Worm (Caenorhabditis elegans) whole organism, dauer: ENCODE measurements around the gene ckb-3.

Source experiments
- unc-62 ChIP-seq: sonication (generic microtip); optimal IDR thresholded peaks from 2 replicates; lab custom pipeline; 2017; ENCODE audit warnings: missing biosample characterization, missing genetic modification reagents, missing genetic modification characterization

ckb-3 gene

DNA sequence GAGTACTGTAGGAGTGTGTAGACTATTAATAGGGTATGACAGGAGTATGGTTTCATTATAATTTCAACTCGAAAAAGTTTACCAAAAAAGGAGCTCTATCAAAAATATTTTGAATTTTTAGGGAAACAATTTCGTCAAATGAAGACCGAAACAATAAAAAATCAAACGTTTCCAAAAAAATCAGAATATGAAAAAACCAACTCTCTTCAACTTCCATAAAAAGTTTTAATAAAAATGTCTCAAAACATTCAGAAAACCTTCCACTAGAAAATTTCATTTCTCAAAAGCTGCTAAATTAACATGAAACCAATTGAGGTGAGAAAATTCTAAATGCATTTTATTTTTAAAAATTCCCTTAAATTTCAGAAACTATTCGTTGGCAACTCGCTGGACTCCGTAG lies at the start of gene ckb-3:
ckb-3 (plus strand) TSS at position 301 of the 400 bp plus-strand sequence.
- no peak for TF ChIP-seq unc-62 (GFP tag; lab: Kevin White, UChicago)

DNA sequence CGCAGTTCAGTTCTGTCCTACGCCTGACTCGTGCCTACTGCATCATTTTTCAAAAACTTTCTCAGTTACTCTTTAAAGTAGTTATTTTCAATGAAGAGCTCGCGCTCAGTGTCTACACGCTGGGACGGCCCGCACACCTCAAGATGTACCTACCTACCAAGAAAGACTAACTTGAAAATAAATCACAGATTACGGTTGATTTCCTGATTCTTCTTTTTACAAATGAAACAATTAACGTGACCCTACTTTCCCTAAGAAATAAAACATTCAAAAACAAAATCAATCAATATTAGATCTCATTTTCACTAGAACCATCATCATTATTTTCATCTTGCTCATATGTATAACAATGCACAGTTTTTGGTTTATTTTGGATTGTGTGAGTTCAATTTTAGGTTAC lies 49.3 kb upstream of the ckb-3 start, which contains the start of gene H38K22.7:
H38K22.7 (plus strand) TSS at position 301 of the 400 bp plus-strand sequence.
- no peak for TF ChIP-seq unc-62 (GFP tag; lab: Kevin White, UChicago)

DNA sequence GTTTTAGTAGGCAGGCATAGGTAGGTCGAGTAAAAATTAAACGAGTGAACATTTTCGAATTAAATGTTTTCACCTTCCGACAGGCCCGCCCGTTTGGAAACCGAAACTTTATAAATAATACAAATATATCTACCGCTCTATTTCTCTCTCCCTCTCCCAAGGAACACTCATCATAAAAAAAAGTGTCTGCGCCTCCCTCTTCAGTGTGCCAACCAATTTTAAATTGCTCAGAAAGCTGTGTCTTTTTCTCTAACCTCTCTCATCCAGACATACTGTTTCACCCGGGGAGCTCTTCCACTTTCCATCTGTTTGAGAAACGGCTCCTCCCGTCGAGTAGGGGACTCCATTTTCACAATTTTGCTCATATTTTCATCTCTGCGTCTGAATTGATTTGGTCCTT lies 47.6 kb upstream of the ckb-3 start:
- no peak for TF ChIP-seq unc-62 (GFP tag; lab: Kevin White, UChicago)

DNA sequence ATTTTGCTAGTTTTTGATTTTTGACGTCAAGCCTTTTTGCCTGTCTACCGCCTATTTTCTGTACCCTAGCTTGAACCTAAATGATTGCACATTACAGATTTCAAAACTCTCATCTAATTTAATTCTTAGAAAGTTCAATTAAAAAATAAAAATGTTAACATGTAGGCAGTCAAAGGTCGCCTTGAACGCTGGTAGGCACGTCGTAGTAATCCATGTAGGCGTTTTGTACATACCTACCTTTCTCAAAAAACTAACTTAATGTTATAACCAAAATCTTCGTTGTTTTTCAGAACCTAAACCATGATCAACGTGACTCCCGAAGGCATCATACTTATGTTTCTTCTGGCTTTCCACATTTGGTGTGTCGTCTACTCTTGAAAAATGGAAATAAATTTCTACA lies 46.8 kb upstream of the ckb-3 start, which contains the start of gene H38K22.9:
H38K22.9 (plus strand) TSS at position 301 of the 400 bp plus-strand sequence.
- no peak for TF ChIP-seq unc-62 (GFP tag; lab: Kevin White, UChicago)

DNA sequence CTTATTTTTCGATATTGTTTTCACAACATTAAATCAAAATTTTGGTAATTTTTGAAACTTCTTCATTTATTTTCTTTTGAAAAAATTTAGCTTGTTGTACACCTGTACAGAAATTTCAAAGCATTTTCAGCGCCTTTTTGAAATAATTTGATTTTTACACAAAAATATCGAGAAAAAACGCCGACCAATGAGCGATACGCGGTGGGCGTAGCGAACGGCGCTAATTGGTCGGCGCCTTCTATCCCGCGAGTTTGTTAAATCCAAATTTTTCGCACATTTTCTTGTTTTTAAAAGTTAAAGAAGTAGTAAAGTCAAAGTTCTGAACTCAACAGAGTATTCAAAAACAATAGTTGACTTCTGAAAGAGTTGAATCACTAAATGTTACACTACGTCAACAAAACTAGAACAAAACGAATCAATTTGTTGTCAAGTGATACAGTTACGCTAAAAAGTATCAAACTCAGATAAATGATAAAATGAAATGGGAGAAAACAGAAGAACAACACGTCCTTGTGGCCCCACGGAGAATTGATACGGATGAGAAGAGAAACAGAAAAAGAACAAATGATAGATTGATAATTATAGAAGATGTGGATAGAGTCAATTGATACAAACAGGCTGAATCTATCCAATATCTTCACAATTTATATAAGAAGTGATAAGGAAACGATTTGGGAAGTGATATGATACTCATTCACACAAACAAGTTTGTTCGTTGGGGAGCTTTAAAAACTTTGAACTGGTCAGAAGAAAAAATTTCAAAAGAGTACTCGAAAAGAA lies 42.3 kb upstream of the ckb-3 start:
- no peak for TF ChIP-seq unc-62 (GFP tag; lab: Kevin White, UChicago)

DNA sequence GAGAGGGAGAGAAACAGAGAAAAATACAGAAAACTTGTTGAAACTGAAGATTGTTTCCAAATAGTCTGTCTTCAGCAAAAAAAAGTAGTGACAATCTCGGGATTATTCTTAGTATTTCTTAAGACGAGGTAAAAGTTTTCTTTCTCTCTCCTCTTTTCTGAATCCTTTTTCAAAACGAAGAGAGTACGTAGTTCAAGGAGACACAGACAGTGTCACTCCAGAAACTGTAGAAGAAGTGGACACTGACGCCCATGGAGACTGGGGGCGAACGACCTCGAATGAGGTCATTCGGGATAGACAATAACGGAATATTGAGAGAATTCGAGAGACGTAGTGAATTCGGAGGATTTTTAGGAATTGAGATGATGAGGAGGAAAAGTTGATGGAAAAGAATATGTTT lies 39.7 kb upstream of the ckb-3 start, which contains the start of gene gly-6:
gly-6 (minus strand) TSS at position 245 of the 400 bp plus-strand sequence.
- TF ChIP-seq unc-62 (GFP tag; lab: Kevin White, UChicago): no peak

DNA sequence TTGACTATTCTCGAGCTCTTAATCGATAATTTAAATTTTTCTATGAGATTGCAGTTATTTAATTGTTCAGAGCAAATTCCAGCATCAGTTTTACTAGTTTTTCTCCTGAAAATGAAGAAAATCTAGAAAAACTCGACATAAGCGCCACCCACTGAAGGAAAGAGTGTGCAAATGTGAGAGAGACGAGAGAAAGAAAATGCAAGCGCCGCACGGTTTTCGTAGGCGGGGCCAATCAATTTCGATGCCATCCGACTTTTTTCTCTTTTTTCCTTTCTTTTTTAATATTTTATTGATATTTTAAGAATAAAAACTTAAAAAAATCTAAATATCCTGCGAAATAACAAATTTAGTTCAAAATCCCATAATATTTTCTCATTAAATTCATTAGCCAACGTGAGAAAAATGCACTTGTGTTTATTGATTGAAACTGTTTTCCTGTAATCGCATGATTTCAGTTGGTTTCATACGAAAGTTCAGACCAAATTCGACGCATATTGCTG lies 38.1 kb upstream of the ckb-3 start, which contains the start of gene cdk-12:
cdk-12 (plus strand) TSS at position 450 of the 500 bp plus-strand sequence.
- no peak for TF ChIP-seq unc-62 (GFP tag; lab: Kevin White, UChicago)

DNA sequence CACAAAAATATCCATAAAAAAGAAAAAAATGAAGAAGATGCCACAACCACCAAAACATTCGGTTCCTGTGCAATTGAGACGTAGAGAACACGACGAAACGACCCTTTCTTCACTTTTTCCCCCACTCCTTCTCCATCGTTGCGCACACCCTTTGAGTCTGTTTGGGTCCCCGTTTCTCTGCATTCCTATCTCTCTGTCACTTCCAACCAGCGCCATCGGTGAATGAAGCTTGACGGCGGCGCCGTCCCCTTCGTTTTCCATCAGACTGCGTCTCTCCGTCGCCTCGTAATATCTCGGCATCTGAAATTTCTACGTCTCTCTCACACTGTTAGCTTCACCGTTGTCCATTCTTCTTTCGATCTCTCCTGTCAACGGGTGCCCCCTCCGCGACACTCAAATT lies 35.1 kb upstream of the ckb-3 start:
- no peak for TF ChIP-seq unc-62 (GFP tag; lab: Kevin White, UChicago)

DNA sequence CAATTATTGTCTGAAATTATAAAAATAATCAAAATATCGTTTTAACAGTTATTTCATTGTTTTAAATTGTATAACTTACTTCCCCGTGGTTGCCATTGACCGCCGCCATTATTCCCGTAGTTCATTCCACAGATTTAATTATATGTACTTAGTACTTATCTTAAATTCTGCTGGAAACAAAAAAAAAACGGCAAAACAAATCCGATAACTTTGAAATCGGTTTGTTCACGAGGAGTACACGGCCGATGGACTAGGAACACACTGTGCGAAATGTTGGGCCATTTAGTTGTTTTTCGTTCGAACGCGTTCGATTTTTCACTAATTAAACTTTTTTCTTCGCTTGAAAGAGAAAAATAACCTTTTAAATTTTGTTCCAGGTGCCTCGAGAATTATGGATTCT lies 27.6 kb upstream of the ckb-3 start, which contains the start of the genes B0285.3 and lcmt-1:
B0285.3 (minus strand) TSS at position 267 of the 400 bp plus-strand sequence.
lcmt-1 (plus strand) TSS at position 377 of the 400 bp plus-strand sequence.
- TF ChIP-seq unc-62 (GFP tag; lab: Kevin White, UChicago): no peak

DNA sequence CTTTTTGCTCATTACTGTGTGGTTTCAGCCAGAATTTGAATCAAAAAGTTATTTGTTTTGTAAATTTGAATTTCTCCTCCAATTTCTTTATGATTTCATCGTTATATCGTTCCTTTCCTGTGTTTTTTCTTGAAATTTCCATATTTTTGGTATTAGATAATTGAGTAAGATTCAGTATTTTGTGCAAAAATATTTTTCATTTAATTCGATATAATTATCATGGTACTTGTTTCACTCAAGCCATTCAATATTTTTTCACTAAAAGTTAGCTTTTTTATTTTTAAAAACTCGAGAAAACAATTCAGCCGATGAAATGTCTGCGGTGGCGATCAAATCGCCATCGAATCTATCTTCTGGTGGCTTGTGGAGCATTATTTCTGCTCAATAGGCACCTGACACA lies 25.7 kb upstream of the ckb-3 start, which contains the start of gene hse-5:
hse-5 (plus strand) TSS at position 301 of the 400 bp plus-strand sequence.
- TF ChIP-seq unc-62 (GFP tag; lab: Kevin White, UChicago): no peak

DNA sequence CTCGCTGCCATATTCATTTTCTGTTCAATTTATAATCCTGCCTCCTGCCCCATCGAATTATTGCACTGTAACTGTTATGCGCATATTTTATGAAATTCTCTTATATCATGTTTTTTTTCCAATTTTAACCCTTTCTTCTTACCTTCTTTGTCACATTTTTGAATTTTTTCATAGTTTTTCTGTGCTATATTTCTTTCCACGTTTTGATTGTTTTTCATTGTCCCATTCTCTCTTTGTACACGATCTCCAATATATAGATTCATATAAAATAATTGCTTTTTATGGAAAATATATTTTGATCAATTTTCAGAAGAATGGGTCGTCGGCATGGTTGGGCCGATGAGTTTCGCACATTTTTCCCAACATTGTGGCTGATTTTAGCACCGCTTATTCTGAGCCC lies 20.9 kb upstream of the ckb-3 start, which contains the start of gene B0285.6:
B0285.6 (plus strand) TSS at position 301 of the 400 bp plus-strand sequence.
- TF ChIP-seq unc-62 (GFP tag; lab: Kevin White, UChicago): no peak

DNA sequence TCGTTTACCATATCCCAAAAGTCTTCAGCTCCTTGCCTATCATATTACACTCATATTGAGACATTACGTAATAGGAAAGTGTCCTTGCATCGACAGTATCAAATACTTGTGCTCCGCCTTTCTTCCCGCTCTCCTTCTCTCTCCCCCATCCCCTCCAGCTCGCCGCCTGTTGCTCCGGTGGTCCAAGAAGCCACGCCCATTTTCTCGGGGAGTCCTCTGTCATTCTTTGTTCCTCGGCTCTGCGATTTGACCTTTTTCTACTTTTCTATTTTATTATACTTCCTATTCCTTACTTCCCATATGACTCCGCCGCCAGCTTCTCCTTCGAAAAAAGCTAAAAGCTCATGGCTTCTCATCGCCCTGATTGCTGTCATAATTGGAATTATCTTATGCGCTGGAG lies 14.3 kb upstream of the ckb-3 start, which contains the start of gene mnp-1:
mnp-1 (plus strand) TSS at position 211 of the 400 bp plus-strand sequence.
- no peak for TF ChIP-seq unc-62 (GFP tag; lab: Kevin White, UChicago)

DNA sequence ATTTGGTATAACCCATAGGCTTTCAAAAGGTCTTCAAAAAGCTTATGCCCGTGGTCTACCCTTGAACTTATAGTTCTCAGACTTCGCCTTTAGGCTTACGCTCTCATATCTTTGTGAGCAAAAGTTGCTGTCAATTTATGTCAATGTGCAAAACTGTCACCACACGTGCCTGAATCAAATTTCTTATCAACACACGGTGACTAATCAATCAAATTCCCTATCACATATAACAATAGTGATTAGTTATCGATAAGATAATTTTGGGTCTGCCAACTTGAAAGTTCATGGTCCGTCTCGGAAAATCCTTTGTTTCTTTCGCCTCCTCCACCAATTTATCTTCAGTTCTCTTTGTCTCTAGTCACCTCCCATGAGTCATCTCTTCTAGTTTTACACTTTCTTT lies 13.2 kb upstream of the ckb-3 start:
- no peak for TF ChIP-seq unc-62 (GFP tag; lab: Kevin White, UChicago)

DNA sequence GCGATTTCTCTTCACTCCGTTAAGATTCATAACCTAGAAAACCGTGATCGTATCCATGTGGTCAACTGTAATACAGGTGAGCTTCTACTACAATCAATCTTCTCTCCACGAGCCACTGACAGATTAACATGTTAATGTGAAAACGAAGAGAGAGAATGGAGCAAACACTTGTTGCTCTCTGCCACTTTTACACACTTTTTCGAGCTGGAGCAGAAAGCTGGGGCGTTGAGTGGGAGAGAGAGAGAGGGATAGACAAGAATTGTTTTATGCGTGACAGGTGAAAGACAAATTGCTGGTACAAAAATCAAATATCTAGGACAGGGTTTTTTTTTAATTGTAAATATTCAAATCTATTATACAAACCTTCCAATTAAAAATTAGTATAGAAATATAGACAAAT lies 12.3 kb upstream of the ckb-3 start:
- no peak for TF ChIP-seq unc-62 (GFP tag; lab: Kevin White, UChicago)

DNA sequence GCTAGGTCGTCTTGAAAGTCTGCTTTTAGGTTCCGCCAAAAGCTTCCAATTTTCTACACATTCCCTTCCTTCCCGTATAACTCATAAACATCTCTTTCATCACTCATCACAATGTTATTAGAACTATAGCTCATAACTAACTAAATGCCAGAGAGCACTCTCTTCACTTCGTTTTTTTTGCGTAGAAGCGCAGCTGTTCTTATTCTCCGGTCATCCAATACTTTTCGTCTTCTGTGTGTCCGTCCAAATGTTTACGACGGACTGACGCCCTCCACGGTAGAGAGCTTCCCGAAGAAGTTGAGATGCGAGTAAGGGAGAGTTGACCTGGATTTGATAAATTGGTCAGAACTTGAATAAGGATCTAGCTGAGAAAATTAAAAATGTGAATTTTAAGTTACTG lies 11.5 kb upstream of the ckb-3 start:
- TF ChIP-seq unc-62 (GFP tag; lab: Kevin White, UChicago): no peak

DNA sequence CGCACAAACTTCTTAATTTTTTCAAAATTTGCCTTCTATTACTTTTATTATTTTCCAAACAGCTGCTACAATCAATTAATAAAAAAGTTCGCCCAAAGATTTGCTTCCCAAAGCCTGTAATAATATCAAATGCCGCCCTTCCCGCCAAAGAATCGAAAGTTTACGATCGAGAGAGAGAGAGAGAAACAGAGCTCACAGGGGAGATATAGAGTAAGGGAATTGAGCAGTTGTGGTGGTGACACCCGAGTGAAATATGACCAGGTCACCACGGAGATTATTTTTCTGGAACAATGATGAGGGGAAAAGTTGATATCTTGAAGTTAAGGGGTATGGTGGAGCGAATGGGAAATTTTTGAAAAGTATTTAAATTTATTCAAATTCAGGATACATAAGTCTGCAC lies 10.8 kb upstream of the ckb-3 start:
- no peak for TF ChIP-seq unc-62 (GFP tag; lab: Kevin White, UChicago)
